Fruit fly (Drosophila melanogaster) whole organism, prepupa: Measurements from ENCODE around the gene mat.

Experiments
- OdsH ChIP-seq: fragments of 200-800 bp; sonication (Bioruptor generic); optimal IDR thresholded peaks from 3 replicates; lab custom pipeline; 2016; ENCODE audit warnings: missing biosample characterization, missing genetic modification characterization
- Smox ChIP-seq: fragments of 200-800 bp; sonication (Bioruptor generic); optimal IDR thresholded peaks from 3 replicates; lab custom pipeline; 2016; ENCODE audit warnings: missing biosample characterization, missing genetic modification characterization
- acj6 ChIP-seq: fragments of 200-800 bp; sonication (Bioruptor generic); optimal IDR thresholded peaks from 3 replicates; lab custom pipeline; 2016; ENCODE audit warnings: missing biosample characterization, missing genetic modification characterization

- TF ChIP-seq acj6 (GFP tag; lab: Kevin White, UChicago) (no peak), Smox (GFP tag; lab: Kevin White, UChicago) (no peak), OdsH (GFP tag; lab: Kevin White, UChicago) (no peak)
Measured at dm6 chr3L:903900-904299, 1.2 kb downstream of the mat start.
